Fruit fly (Drosophila melanogaster) whole organism, wandering third instar larva: Measurements from ENCODE around the gene CG9377.

ENCODE experiments used
- Abd-B ChIP-seq: fragments of >200 bp; optimal IDR thresholded peaks from 2 replicates; lab custom pipeline; 2017; ENCODE audit warnings: missing biosample characterization, missing genetic modification characterization
- CG32264 ChIP-seq: fragments of 200-800 bp; sonication (Bioruptor generic); optimal IDR thresholded peaks from 2 replicates; lab custom pipeline; 2016; ENCODE audit warnings: missing biosample characterization, missing genetic modification characterization
- CG9705 ChIP-seq: fragments of 200-800 bp; sonication (Bioruptor generic); optimal IDR thresholded peaks from 2 replicates; lab custom pipeline; 2018; ENCODE audit warnings: missing biosample characterization, mild to moderate bottlenecking, missing genetic modification characterization
- CrebA ChIP-seq: fragments of 200-800 bp; sonication (Bioruptor generic); optimal IDR thresholded peaks from 2 replicates; lab custom pipeline; 2016; ENCODE audit warnings: missing biosample characterization, mild to moderate bottlenecking, missing genetic modification characterization, borderline replicate concordance
- Dfd ChIP-seq: fragments of >200 bp; optimal IDR thresholded peaks from 2 replicates; lab custom pipeline; 2017; ENCODE audit warnings: missing biosample characterization, missing genetic modification characterization
- Dif ChIP-seq: fragments of 200-275, 200-300 bp; sonication (Bioruptor generic); optimal IDR thresholded peaks from 2 replicates; lab custom pipeline; 2018; ENCODE audit warnings: missing biosample characterization, missing genetic modification characterization; ENCODE audit not compliant: partially characterized antibody
- GATAd ChIP-seq: sonication (Bioruptor generic); optimal IDR thresholded peaks from 2 replicates; lab custom pipeline; 2016; ENCODE audit warnings: missing biosample characterization, missing genetic modification characterization
- HLH106 ChIP-seq: fragments of 200-800 bp; optimal IDR thresholded peaks from 3 replicates; lab custom pipeline; 2019; ENCODE audit warnings: missing biosample characterization, mild to moderate bottlenecking, missing genetic modification characterization, moderate library complexity
- Hnf4 ChIP-seq: fragments of 200-800 bp; sonication (Bioruptor generic); optimal IDR thresholded peaks from 2 replicates; lab custom pipeline; 2016; ENCODE audit warnings: missing biosample characterization, mild to moderate bottlenecking, missing genetic modification characterization
- Hr78 ChIP-seq: fragments of >200 bp; optimal IDR thresholded peaks from 2 replicates; lab custom pipeline; 2017; ENCODE audit warnings: missing biosample characterization, missing genetic modification characterization
- Hr83 ChIP-seq: fragments of 200-300 bp; sonication (Bioruptor generic); optimal IDR thresholded peaks from 2 replicates; lab custom pipeline; 2016; ENCODE audit warnings: missing biosample characterization, mild to moderate bottlenecking, missing genetic modification characterization, moderate library complexity; ENCODE audit not compliant: poor library complexity, severe bottlenecking
- Jra ChIP-seq: sonication (Bioruptor generic); optimal IDR thresholded peaks from 2 replicates; lab custom pipeline; 2016; ENCODE audit warnings: missing biosample characterization, missing genetic modification characterization
- Mio ChIP-seq: sonication (Bioruptor generic); optimal IDR thresholded peaks from 2 replicates; lab custom pipeline; 2016; ENCODE audit warnings: missing biosample characterization, missing genetic modification characterization
- Myc ChIP-seq: fragments of >200 bp; optimal IDR thresholded peaks from 2 replicates; lab custom pipeline; 2017
- N ChIP-seq: fragments of >200 bp; optimal IDR thresholded peaks from 2 replicates; lab custom pipeline; 2018; ENCODE audit warnings: missing biosample characterization, missing external identifiers, missing genetic modification characterization
- OdsH ChIP-seq: fragments of 200-800 bp; sonication (Bioruptor generic); optimal IDR thresholded peaks from 2 replicates; lab custom pipeline; 2016; ENCODE audit warnings: missing biosample characterization, mild to moderate bottlenecking, missing genetic modification characterization
- Rel ChIP-seq, 2 experiments: fragments of 200-800 bp; sonication (Bioruptor generic) in 1 of 2; optimal IDR thresholded peaks; 2 replicates in 1 of 2; 3 replicates in 1 of 2; lab custom pipeline; 2016 to 2019; ENCODE audit warnings: mild to moderate bottlenecking in 2 of 2, missing biosample characterization in 2 of 2, missing genetic modification characterization in 2 of 2, moderate library complexity in 1 of 2
- Sp1 ChIP-seq: fragments of 200-800 bp; sonication (Bioruptor generic); optimal IDR thresholded peaks from 3 replicates; lab custom pipeline; 2019; ENCODE audit warnings: missing biosample characterization, mild to moderate bottlenecking, missing genetic modification characterization, moderate library complexity
- Vsx2 ChIP-seq: fragments of 200-300, 225-300 bp; sonication (Bioruptor generic); optimal IDR thresholded peaks from 2 replicates; lab custom pipeline; 2018; ENCODE audit warnings: missing biosample characterization, missing genetic modification characterization; ENCODE audit not compliant: partially characterized antibody
- br ChIP-seq: fragments of 200-800 bp; sonication (Bioruptor generic); optimal IDR thresholded peaks from 2 replicates; lab custom pipeline; 2016; ENCODE audit warnings: missing biosample characterization, missing genetic modification characterization
- brk ChIP-seq: fragments of 200-800 bp; sonication (Bioruptor generic); optimal IDR thresholded peaks from 2 replicates; lab custom pipeline; 2016; ENCODE audit warnings: missing biosample characterization, mild to moderate bottlenecking, missing genetic modification characterization
- dmrt93B ChIP-seq: fragments of 200-800 bp; sonication (Bioruptor generic); optimal IDR thresholded peaks from 2 replicates; lab custom pipeline; 2018; ENCODE audit warnings: missing biosample characterization, mild to moderate bottlenecking, missing genetic modification characterization
- dsf ChIP-seq: sonication (Bioruptor generic); optimal IDR thresholded peaks from 2 replicates; lab custom pipeline; 2016; ENCODE audit warnings: missing biosample characterization, missing genetic modification characterization, borderline replicate concordance
- ey ChIP-seq: fragments of 200-800 bp; sonication (Bioruptor generic); optimal IDR thresholded peaks from 2 replicates; lab custom pipeline; 2016; ENCODE audit warnings: missing biosample characterization, missing genetic modification characterization
- foxo ChIP-seq, 2 experiments: fragments of 200-800 bp; sonication (Bioruptor generic); optimal IDR thresholded peaks; 2 replicates in 1 of 2; 3 replicates in 1 of 2; lab custom pipeline; 2016 to 2017; ENCODE audit warnings: missing biosample characterization in 2 of 2, missing genetic modification characterization in 2 of 2
- fru ChIP-seq: fragments of 200-800 bp; sonication (Bioruptor generic); optimal IDR thresholded peaks from 3 replicates; lab custom pipeline; 2016; ENCODE audit warnings: missing biosample characterization, mild to moderate bottlenecking, missing genetic modification characterization
- h ChIP-seq: fragments of 200-800 bp; sonication (Bioruptor generic); optimal IDR thresholded peaks from 3 replicates; lab custom pipeline; 2016; ENCODE audit warnings: missing biosample characterization, mild to moderate bottlenecking, missing genetic modification characterization
- jim ChIP-seq: fragments of 175-275, 200-325 bp; sonication (Bioruptor generic); optimal IDR thresholded peaks from 2 replicates; lab custom pipeline; 2016; ENCODE audit warnings: missing biosample characterization, mild to moderate bottlenecking, missing genetic modification characterization
- lola ChIP-seq: fragments of >200 bp; optimal IDR thresholded peaks from 2 replicates; lab custom pipeline; 2017; ENCODE audit warnings: missing biosample characterization, missing genetic modification characterization
- psq ChIP-seq: fragments of 200-800 bp; sonication (Bioruptor generic); optimal IDR thresholded peaks from 3 replicates; lab custom pipeline; 2017; ENCODE audit warnings: missing biosample characterization, mild to moderate bottlenecking, missing genetic modification characterization, moderate library complexity
- rgr ChIP-seq: fragments of 200-800 bp; sonication (Bioruptor generic); optimal IDR thresholded peaks from 3 replicates; lab custom pipeline; 2016; ENCODE audit warnings: missing biosample characterization, mild to moderate bottlenecking, missing genetic modification characterization
- sage ChIP-seq: fragments of 200-800 bp; sonication (Bioruptor generic); optimal IDR thresholded peaks from 2 replicates; lab custom pipeline; 2016; ENCODE audit warnings: missing biosample characterization, mild to moderate bottlenecking, missing genetic modification characterization
- sv ChIP-seq: fragments of 200-800 bp; sonication (Bioruptor generic); optimal IDR thresholded peaks from 3 replicates; lab custom pipeline; 2016; ENCODE audit warnings: missing biosample characterization, missing genetic modification characterization
- tai ChIP-seq: sonication (Bioruptor generic); optimal IDR thresholded peaks from 2 replicates; lab custom pipeline; 2016; ENCODE audit warnings: missing biosample characterization, missing genetic modification characterization
- usp ChIP-seq: fragments of >200 bp; optimal IDR thresholded peaks from 2 replicates; lab custom pipeline; 2017; ENCODE audit warnings: missing biosample characterization, missing genetic modification characterization
- woc ChIP-seq: sonication (Bioruptor generic); optimal IDR thresholded peaks from 2 replicates; lab custom pipeline; 2016; ENCODE audit warnings: missing biosample characterization, mild to moderate bottlenecking, missing genetic modification characterization

CG9377 gene

DNA sequence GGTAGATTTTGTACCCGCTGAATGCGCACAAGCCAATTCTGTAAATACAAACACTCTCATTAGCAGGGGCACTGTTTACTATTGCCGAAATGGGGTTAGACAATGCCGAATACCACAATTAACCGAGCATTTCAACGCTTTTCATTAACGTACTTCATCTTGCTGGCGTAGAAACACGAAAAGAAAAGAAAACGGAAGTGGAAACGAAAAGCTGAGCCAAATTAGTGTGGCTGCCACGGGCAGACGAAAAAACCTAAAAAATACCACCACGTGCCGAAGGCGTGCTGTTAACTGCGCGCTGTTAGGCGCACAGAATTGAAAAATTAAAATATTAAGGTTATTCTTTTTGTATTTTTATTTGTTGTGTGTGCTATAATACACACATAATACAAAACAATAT lies 33.5 kb upstream of the CG9377 start, which contains the start of gene RpL24 (continued):
- TF ChIP-seq woc (peak; percentile 53), Sp1 (GFP tag; lab: Kevin White, UChicago) (peak; percentile 91), Dfd (GFP tag; lab: Kevin White, UChicago) (no peak), CrebA (no peak), CG32264 (GFP tag; lab: Kevin White, UChicago) (peak; percentile 63), dmrt93B (peak; percentile 87), CG9705 (GFP tag; lab: Kevin White, UChicago) (peak; percentile 93), brk (no peak), Abd-B (GFP tag; lab: Kevin White, UChicago) (no peak), br (GFP tag; lab: Kevin White, UChicago) (peak; percentile 90)

DNA sequence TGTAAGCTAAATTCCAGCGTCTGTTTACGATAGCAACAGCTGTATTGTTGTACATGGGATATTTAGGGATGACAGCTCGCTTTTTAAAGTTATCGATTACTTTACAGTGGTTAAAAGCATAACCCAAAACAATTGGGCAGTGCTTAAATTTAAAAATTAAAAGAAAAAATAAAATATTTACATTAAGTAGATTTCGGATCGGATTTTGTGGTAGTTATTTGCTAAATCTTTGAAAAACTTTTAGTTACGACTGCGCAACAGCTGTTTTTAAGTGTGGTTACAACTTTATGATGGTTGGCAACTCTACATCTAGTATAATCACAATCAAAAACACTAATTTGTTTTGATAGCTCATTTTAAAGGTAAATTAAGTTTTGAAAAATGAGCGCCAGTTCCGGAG lies 25.9 kb upstream of the CG9377 start, which contains the start of the genes Ing5 and CG7099:
Gene Ing5 (minus strand): TSS at position 58 of the 400 bp plus-strand sequence.
Gene CG7099 (plus strand): TSS at position 317 of the 400 bp plus-strand sequence.
- TF ChIP-seq N (no peak), usp (GFP tag; lab: Kevin White, UChicago) (no peak), tai (no peak), brk (no peak), Sp1 (GFP tag; lab: Kevin White, UChicago) (peak; percentile 92), sage (GFP tag; lab: Kevin White, UChicago) (peak; percentile 90), Dfd (GFP tag; lab: Kevin White, UChicago) (no peak), HLH106 (tag; lab: Kevin White, UChicago) (peak; percentile 97), Abd-B (GFP tag; lab: Kevin White, UChicago) (no peak), Jra (GFP tag; lab: Kevin White, UChicago) (peak; percentile 90), CG9705 (GFP tag; lab: Kevin White, UChicago) (peak; percentile 93), GATAd (GFP tag; lab: Kevin White, UChicago) (peak; percentile 92), ey (GFP tag; lab: Kevin White, UChicago) (peak; percentile 93), br (GFP tag; lab: Kevin White, UChicago) (peak; percentile 94), OdsH (GFP tag; lab: Kevin White, UChicago) (peak; percentile 95), dsf (GFP tag; lab: Kevin White, UChicago) (peak; percentile 92), psq (GFP tag; lab: Kevin White, UChicago) (peak; percentile 93), CG32264 (GFP tag; lab: Kevin White, UChicago) (peak; percentile 63), Myc (lab: Kevin White, UChicago) (no peak), sv (GFP tag; lab: Kevin White, UChicago) (peak; percentile 97), dmrt93B (peak; percentile 90), woc (peak; percentile 91), Hr78 (no peak), Hnf4 (peak; percentile 96), Vsx2 (no peak), fru (peak; percentile 94), Dif (no peak), h (peak; percentile 97), foxo (GFP tag; optimal IDR thresholded peaks at IDR 0.05; lab: Kevin White, UChicago) (peak; percentile 70 to 98), Rel (GFP tag; optimal IDR thresholded peaks at IDR 0.05; lab: Kevin White, UChicago) (peak; percentile 80), Rel (tag; optimal IDR thresholded peaks at IDR 0.05; lab: Kevin White, UChicago) (peak; percentile 74), rgr (GFP tag; lab: Kevin White, UChicago) (peak; percentile 98), lola (GFP tag; lab: Kevin White, UChicago) (no peak), Hr83 (GFP tag; lab: Kevin White, UChicago) (peak; percentile 92), jim (GFP tag; lab: Kevin White, UChicago) (peak; percentile 78), Mio (peak; percentile 62)

DNA sequence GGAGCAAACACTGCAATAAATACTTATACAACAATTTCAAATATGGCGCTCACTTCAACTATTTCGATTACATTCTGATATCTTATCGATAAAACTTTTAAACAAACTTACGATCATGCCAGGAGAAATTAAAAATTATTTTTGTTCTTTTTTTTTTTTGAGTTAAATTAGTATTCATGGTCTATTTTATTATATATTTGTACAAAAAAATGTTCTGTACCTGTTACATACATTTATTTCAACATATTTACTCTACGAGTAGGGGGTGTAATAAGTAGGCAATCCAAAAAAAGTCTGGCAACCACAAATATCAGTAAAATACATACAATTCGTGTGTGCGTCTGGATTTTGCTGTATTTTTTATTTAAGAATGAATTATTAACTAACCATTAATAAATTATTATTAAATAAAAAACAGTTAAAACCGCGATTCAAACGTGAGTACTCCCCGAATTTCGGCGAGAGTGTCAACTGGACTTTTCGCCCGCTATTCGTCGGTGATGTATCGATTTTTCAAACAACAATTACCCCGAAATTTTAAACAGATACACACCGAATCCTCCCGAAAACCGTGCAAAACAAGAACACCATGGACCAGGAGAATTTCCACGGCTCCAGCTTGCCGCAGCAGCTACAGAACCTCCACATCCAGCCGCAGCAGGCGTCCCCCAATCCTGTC lies 21.1 kb upstream of the CG9377 start, which contains the start of gene loqs:
Gene loqs (plus strand): TSS at position 302 of the 679 bp plus-strand sequence.
- TF ChIP-seq Rel (GFP tag; optimal IDR thresholded peaks at IDR 0.05; lab: Kevin White, UChicago), result no peak
- peak; percentile 20 for TF ChIP-seq Rel (tag; optimal IDR thresholded peaks at IDR 0.05; lab: Kevin White, UChicago)
- TF ChIP-seq woc, result peak; percentile 34
- peak in 1 of 2 experiments; percentile 28 for TF ChIP-seq foxo (GFP tag; optimal IDR thresholded peaks at IDR 0.05; lab: Kevin White, UChicago)
- TF ChIP-seq sv (GFP tag; lab: Kevin White, UChicago), result no peak
- TF ChIP-seq CrebA, result no peak
